Worm (Caenorhabditis elegans): Measurements from ENCODE around the gene col-146.
A peak's percentile ranks its signal among the peaks of the same experiment; 100 is the strongest.

Gene col-146

DNA sequence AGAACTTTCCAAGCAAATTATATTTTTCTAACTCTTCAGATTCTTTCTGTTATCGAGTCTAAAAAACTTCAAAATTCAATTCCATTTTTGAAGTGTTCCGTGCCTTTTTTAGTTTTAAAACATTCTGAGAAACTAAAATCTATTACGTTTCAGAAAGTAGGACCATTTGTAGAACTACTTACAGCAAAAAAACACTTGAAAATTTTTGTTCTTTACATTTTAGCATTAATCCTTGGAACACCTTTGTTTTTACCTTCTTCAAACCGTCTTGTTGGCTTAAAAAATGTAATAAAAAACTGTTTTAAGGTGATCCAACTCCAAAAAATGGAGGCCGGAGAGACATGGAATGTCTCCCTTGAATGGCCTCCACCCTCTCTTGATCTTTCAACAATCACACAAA, 21.5 kb upstream of the col-146 start, which contains the start of gene dop-2:
Gene dop-2 (plus strand): TSS at position 301 of the 400 bp plus-strand sequence.
- TF ChIP-seq ref-2 (tag; optimal IDR thresholded peaks at IDR 0.05) = no peak
- no peak for TF ChIP-seq ceh-18 (tag; optimal IDR thresholded peaks at IDR 0.05)
- no peak for TF ChIP-seq nhr-232 (tag; optimal IDR thresholded peaks at IDR 0.05)

DNA sequence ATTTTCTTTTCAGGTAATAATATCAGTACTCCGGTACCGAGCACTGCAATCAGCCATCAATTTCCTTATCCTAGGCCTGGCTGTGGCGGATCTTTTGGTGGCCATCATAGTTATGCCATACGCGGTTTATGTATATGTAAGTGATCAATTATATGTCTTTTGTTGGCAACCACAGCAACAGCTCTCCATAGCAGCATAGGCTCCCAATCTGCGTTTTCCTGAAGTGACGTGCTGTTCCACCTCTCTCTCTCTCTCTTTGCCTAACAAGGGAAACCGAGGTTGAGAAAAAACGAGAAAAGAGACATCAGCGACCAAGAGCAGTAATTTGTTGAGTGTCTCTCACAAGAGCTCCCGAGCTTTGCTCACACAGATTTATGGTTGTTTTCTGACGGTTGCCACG, 20.5 kb upstream of the col-146 start:
- TF ChIP-seq nhr-232 (tag; optimal IDR thresholded peaks at IDR 0.05) (no peak), dmd-4 (tag; optimal IDR thresholded peaks at IDR 0.05; ENCODE audit: borderline replicate concordance) (no peak), hlh-13 (GFP tag; optimal IDR thresholded peaks at IDR 0.05) (no peak), che-1 (tag; optimal IDR thresholded peaks at IDR 0.05) (no peak), zip-5 (tag; optimal IDR thresholded peaks at IDR 0.05) (no peak), hlh-8 (tag; optimal IDR thresholded peaks at IDR 0.05) (no peak), npax-4 (tag; optimal IDR thresholded peaks at IDR 0.05) (no peak), ama-1 (optimal IDR thresholded peaks at IDR 0.05) (no peak), ref-2 (tag; optimal IDR thresholded peaks at IDR 0.05) (no peak)

DNA sequence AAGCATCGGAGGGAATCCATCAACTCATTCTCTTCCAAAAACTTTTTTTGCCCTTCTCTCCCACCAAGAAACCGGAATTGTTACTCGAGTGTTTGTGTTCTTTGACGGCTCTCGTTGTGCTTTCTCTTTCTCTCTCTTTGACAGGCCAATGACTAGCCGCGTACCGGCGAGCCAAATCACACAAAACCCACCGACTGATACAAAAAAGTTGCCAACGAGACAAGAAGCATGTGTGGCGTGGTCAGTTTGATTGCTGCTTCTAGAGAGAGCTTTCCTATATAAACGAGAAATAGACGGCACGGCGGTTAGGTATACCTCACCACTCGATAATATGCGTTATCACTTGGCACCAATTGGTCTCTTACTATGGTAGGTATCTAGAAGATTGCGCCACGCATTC, 14.0 kb upstream of the col-146 start, which contains the start of gene pqn-63:
Gene pqn-63 (plus strand): TSS at position 307 of the 400 bp plus-strand sequence.
- TF ChIP-seq ets-4 (tag; optimal IDR thresholded peaks at IDR 0.05) = peak; percentile 8
- TF ChIP-seq ttx-3 (tag; optimal IDR thresholded peaks at IDR 0.05) = no peak
- no peak for TF ChIP-seq hlh-13 (GFP tag; optimal IDR thresholded peaks at IDR 0.05)
- no peak for TF ChIP-seq C38D4.7 (GFP tag; optimal IDR thresholded peaks at IDR 0.05)
- no peak for TF ChIP-seq hlh-6 (tag; optimal IDR thresholded peaks at IDR 0.05)
- no peak for TF ChIP-seq pha-4 (tag; optimal IDR thresholded peaks at IDR 0.05)

DNA sequence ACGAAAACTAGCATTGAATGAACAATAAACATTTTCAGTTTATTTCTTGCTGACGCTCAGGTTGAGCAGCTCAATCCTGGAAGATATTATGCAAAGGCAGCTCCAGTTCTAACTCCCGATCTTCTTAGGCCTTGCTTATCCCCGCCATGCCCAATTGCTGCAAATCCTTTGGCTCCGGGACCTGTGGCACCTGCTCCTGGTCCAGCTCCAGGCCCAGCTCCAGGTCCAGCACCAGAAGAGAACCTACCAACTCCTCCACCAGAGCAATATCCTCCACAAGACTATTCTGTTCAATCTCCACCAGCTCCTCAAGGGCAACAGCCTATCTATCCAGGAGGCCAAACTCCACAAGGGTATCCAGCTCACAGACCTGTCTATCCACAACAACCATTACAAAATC, 13.6 kb upstream of the col-146 start:
- TF ChIP-seq ceh-30 (tag; optimal IDR thresholded peaks at IDR 0.05) = no peak
- TF ChIP-seq madf-2 (tag; optimal IDR thresholded peaks at IDR 0.05) = no peak
- no peak for TF ChIP-seq ceh-22 (tag; optimal IDR thresholded peaks at IDR 0.05)
- no peak for TF ChIP-seq dve-1 (tag; optimal IDR thresholded peaks at IDR 0.05)
- no peak for TF ChIP-seq odd-2 (tag; optimal IDR thresholded peaks at IDR 0.05)
- no peak for TF ChIP-seq ceh-6 (GFP tag; optimal IDR thresholded peaks at IDR 0.05)
- no peak for TF ChIP-seq K02D7.2 (tag; optimal IDR thresholded peaks at IDR 0.05)
- no peak for TF ChIP-seq unc-42 (tag; optimal IDR thresholded peaks at IDR 0.05)
- TF ChIP-seq K09A11.1 (tag; optimal IDR thresholded peaks at IDR 0.05; ENCODE audit: insufficient read depth) = no peak
- no peak for TF ChIP-seq tbx-2 (tag; optimal IDR thresholded peaks at IDR 0.05)
- no peak for TF ChIP-seq eyg-1 (tag; optimal IDR thresholded peaks at IDR 0.05)
- TF ChIP-seq ceh-9 (tag; optimal IDR thresholded peaks at IDR 0.05) = no peak
- no peak for TF ChIP-seq hlh-8 (tag; optimal IDR thresholded peaks at IDR 0.05)
- no peak for TF ChIP-seq nfya-1 (tag; optimal IDR thresholded peaks at IDR 0.05)
- TF ChIP-seq sdc-2 (tag; optimal IDR thresholded peaks at IDR 0.05) = no peak
- TF ChIP-seq unc-3 (GFP tag; conservative IDR thresholded peaks at IDR 0.05) = no peak
- TF ChIP-seq unc-3 (tag; optimal IDR thresholded peaks at IDR 0.05) = no peak
- no peak for TF ChIP-seq tbx-7 (tag; optimal IDR thresholded peaks at IDR 0.05)
- no peak for TF ChIP-seq ceh-31 (tag; optimal IDR thresholded peaks at IDR 0.05)
- TF ChIP-seq unc-55 (GFP tag; optimal IDR thresholded peaks at IDR 0.05) = no peak
- TF ChIP-seq pax-1 (tag; optimal IDR thresholded peaks at IDR 0.05) = no peak

DNA sequence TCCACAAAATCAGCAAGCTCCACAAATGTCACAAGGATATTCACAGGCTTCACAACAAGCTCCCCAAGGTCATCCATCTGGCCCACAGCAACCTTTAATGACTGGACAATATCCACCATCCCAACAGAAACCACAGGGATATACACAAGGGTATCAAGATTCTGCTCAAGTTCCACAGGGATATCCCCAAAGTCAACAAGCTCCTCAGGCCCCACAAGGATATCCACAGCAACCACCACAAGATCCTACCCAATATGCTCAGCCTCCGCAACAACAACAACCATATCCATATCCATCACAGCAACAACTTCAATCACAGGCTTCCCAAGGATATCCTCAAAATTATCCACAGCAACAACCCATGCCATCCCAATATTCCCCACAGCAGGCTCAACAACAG, 13.1 kb upstream of the col-146 start:
- TF ChIP-seq ahr-1 (tag; optimal IDR thresholded peaks at IDR 0.05) = no peak
- no peak for TF ChIP-seq ceh-9 (tag; optimal IDR thresholded peaks at IDR 0.05)
- TF ChIP-seq dve-1 (tag; optimal IDR thresholded peaks at IDR 0.05) = peak; percentile 93
- TF ChIP-seq hlh-30 (tag; optimal IDR thresholded peaks at IDR 0.05; ENCODE audit: insufficient read depth) = no peak
- TF ChIP-seq odd-2 (tag; optimal IDR thresholded peaks at IDR 0.05) = no peak
- TF ChIP-seq eyg-1 (tag; optimal IDR thresholded peaks at IDR 0.05) = no peak
- TF ChIP-seq nfya-1 (tag; optimal IDR thresholded peaks at IDR 0.05) = no peak
- no peak for TF ChIP-seq pha-2 (tag; optimal IDR thresholded peaks at IDR 0.05)
- TF ChIP-seq ceh-34 (tag; optimal IDR thresholded peaks at IDR 0.05) = no peak
